Worm (Caenorhabditis elegans) whole organism, young adult: ENCODE data around the gene Y69A2AR.22.

Source experiments
- B0035.1 ChIP-seq: sonication (generic microtip); optimal IDR thresholded peaks from 2 replicates; lab custom pipeline; 2016; ENCODE audit warnings: missing genetic modification characterization, mild to moderate bottlenecking, missing compliant biosample characterization, missing genotype, missing genetic modification reagents
- B0336.3 ChIP-seq: fragments of 200-800 bp; sonication (Bioruptor generic); IDR thresholded peaks from 2 replicates; pipeline ENCODE4 v1.3.6; 2022; ENCODE audit warnings: missing genetic modification characterization, missing compliant biosample characterization
- C06A6.2 ChIP-seq: fragments of 200-800 bp; sonication (Bioruptor generic); conservative IDR thresholded peaks from 2 replicates; pipeline ENCODE4 v1.3.6; 2022; ENCODE audit warnings: missing genetic modification characterization, missing compliant biosample characterization
- C17E4.6 ChIP-seq: fragments of 200-800 bp; sonication (Bioruptor generic); IDR thresholded peaks from 2 replicates; pipeline ENCODE4 v1.3.6; 2022; ENCODE audit warnings: missing genetic modification reagents, missing genetic modification characterization, missing compliant biosample characterization
- F10E7.11 ChIP-seq: sonication (generic microtip); optimal IDR thresholded peaks from 2 replicates; lab custom pipeline; 2017; ENCODE audit warnings: mild to moderate bottlenecking, missing genetic modification characterization, moderate library complexity, missing compliant biosample characterization
- F22D6.2 ChIP-seq: sonication (generic microtip); optimal IDR thresholded peaks from 2 replicates; lab custom pipeline; 2016; ENCODE audit warnings: mild to moderate bottlenecking, missing genetic modification characterization, missing compliant biosample characterization
- F52B5.7 ChIP-seq: sonication (generic microtip); optimal IDR thresholded peaks from 2 replicates; lab custom pipeline; 2016; ENCODE audit warnings: mild to moderate bottlenecking, missing genetic modification characterization, missing compliant biosample characterization
- F55B11.4 ChIP-seq: sonication (generic microtip); optimal IDR thresholded peaks from 2 replicates; lab custom pipeline; 2016; ENCODE audit warnings: missing compliant biosample characterization, missing genetic modification characterization, borderline replicate concordance; ENCODE audit not compliant: insufficient read depth
- F57C9.4 ChIP-seq: sonication (generic microtip); optimal IDR thresholded peaks from 2 replicates; lab custom pipeline; 2017; ENCODE audit warnings: mild to moderate bottlenecking, missing genetic modification characterization, missing compliant biosample characterization
- K12H6.12 ChIP-seq: fragments of 200-800 bp; sonication (Bioruptor generic); optimal IDR thresholded peaks from 2 replicates; lab custom pipeline; 2018; ENCODE audit warnings: mild to moderate bottlenecking, missing genetic modification characterization, missing compliant biosample characterization
- T07F8.4 ChIP-seq: sonication (generic microtip); optimal IDR thresholded peaks from 2 replicates; lab custom pipeline; 2016; ENCODE audit warnings: mild to moderate bottlenecking, missing genetic modification characterization, moderate library complexity, missing compliant biosample characterization
- Y53F4B.3 ChIP-seq: fragments of 200-800 bp; sonication (Bioruptor generic); IDR thresholded peaks from 2 replicates; pipeline ENCODE4 v1.3.6; 2022; ENCODE audit warnings: missing genetic modification reagents, missing genetic modification characterization, missing compliant biosample characterization
- Y53G8AR.9 ChIP-seq: fragments of 200-800 bp; sonication (Bioruptor generic); conservative IDR thresholded peaks from 2 replicates; pipeline ENCODE4 v1.3.6; 2022; ENCODE audit warnings: missing genetic modification reagents, missing genetic modification characterization, missing compliant biosample characterization
- ZK185.1 ChIP-seq: sonication (generic microtip); optimal IDR thresholded peaks from 2 replicates; lab custom pipeline; 2016; ENCODE audit warnings: mild to moderate bottlenecking, missing genetic modification characterization, missing compliant biosample characterization; ENCODE audit not compliant: poor library complexity, severe bottlenecking
- aptf-2 ChIP-seq: fragments of 200-800 bp; sonication (Bioruptor generic); conservative IDR thresholded peaks from 2 replicates; pipeline ENCODE4 v1.3.6; 2022; ENCODE audit warnings: missing genetic modification reagents, missing genetic modification characterization, missing compliant biosample characterization
- bed-2 ChIP-seq: fragments of 200-800 bp; sonication (Bioruptor generic); IDR thresholded peaks from 2 replicates; pipeline ENCODE4 v1.3.6; 2022; ENCODE audit warnings: missing genetic modification reagents, missing genetic modification characterization, missing compliant biosample characterization
- ceh-40 ChIP-seq: fragments of 200-800 bp; sonication (Bioruptor generic); IDR thresholded peaks from 2 replicates; pipeline ENCODE4 v1.3.6; 2022; ENCODE audit warnings: missing genetic modification characterization, missing compliant biosample characterization
- ceh-58 ChIP-seq: fragments of 200-800 bp; sonication (Bioruptor generic); IDR thresholded peaks from 2 replicates; pipeline ENCODE4 v1.3.6; 2022; ENCODE audit warnings: missing genetic modification characterization, missing compliant biosample characterization
- die-1 ChIP-seq: sonication (generic microtip); optimal IDR thresholded peaks from 2 replicates; lab custom pipeline; 2016; ENCODE audit warnings: missing genotype, mild to moderate bottlenecking, missing genetic modification characterization, missing compliant biosample characterization
- dox-1 ChIP-seq: fragments of 200-800 bp; sonication (Bioruptor generic); IDR thresholded peaks from 2 replicates; pipeline ENCODE4 v1.3.6; 2022; ENCODE audit warnings: missing genetic modification reagents, missing genetic modification characterization, missing compliant biosample characterization
- efl-1 ChIP-seq: fragments of 150-350 bp; optimal IDR thresholded peaks from 2 replicates; lab custom pipeline; 2014; ENCODE audit warnings: missing biosample characterization, missing genetic modification reagents, missing genetic modification characterization
- ets-4 ChIP-seq: fragments of 200-800 bp; sonication (Bioruptor generic); optimal IDR thresholded peaks from 2 replicates; lab custom pipeline; 2018; ENCODE audit warnings: mild to moderate bottlenecking, missing genetic modification characterization, missing compliant biosample characterization
- gei-17 ChIP-seq: fragments of 200-800 bp; sonication (Bioruptor generic); optimal IDR thresholded peaks from 2 replicates; lab custom pipeline; 2018; ENCODE audit warnings: mild to moderate bottlenecking, missing genetic modification characterization, missing compliant biosample characterization
- hlh-26 ChIP-seq: fragments of 200-800 bp; sonication (Bioruptor generic); conservative IDR thresholded peaks from 2 replicates; pipeline ENCODE4 v1.3.6; 2022; ENCODE audit warnings: missing genetic modification reagents, missing genetic modification characterization, missing compliant biosample characterization
- hrde-1 ChIP-seq: sonication (generic microtip); optimal IDR thresholded peaks from 2 replicates; lab custom pipeline; 2016; ENCODE audit warnings: missing genetic modification characterization, mild to moderate bottlenecking, missing compliant biosample characterization, moderate library complexity, missing genotype, missing genetic modification reagents, borderline replicate concordance
- lin-26 ChIP-seq: fragments of 200-800 bp; sonication (Bioruptor generic); IDR thresholded peaks from 2 replicates; pipeline ENCODE4 v1.3.6; 2022; ENCODE audit warnings: missing genetic modification reagents, missing genetic modification characterization, missing compliant biosample characterization
- lsy-27 ChIP-seq: sonication (generic microtip); optimal IDR thresholded peaks from 2 replicates; lab custom pipeline; 2017; ENCODE audit warnings: missing genetic modification characterization, mild to moderate bottlenecking, missing compliant biosample characterization, antibody characterized with exemption, missing genotype, borderline replicate concordance; ENCODE audit not compliant: insufficient read depth
- madf-10 ChIP-seq: sonication (generic microtip); optimal IDR thresholded peaks from 2 replicates; lab custom pipeline; 2016; ENCODE audit warnings: mild to moderate bottlenecking, missing genetic modification characterization, missing compliant biosample characterization
- madf-8 ChIP-seq: fragments of 200-800 bp; sonication (Bioruptor generic); conservative IDR thresholded peaks from 2 replicates; pipeline ENCODE4 v1.3.6; 2022; ENCODE audit warnings: missing genetic modification reagents, missing genetic modification characterization, missing compliant biosample characterization
- mcd-1 ChIP-seq: fragments of 200-800 bp; sonication (Bioruptor generic); IDR thresholded peaks from 2 replicates; pipeline ENCODE4 v1.3.6; 2022; ENCODE audit warnings: missing genetic modification reagents, missing genetic modification characterization, missing compliant biosample characterization
- mes-4 ChIP-seq: sonication (generic microtip); optimal IDR thresholded peaks from 2 replicates; lab custom pipeline; 2016; ENCODE audit warnings: missing genotype, missing genetic modification characterization, missing compliant biosample characterization
- nfya-1 ChIP-seq: sonication (generic microtip); optimal IDR thresholded peaks from 2 replicates; lab custom pipeline; 2017; ENCODE audit warnings: antibody characterized with exemption, missing compliant biosample characterization, missing genetic modification characterization, borderline replicate concordance; ENCODE audit not compliant: insufficient read depth
- nhr-27 ChIP-seq: fragments of 200-800 bp; sonication (Bioruptor generic); optimal IDR thresholded peaks from 2 replicates; lab custom pipeline; 2018; ENCODE audit warnings: mild to moderate bottlenecking, missing genetic modification characterization, moderate library complexity, missing compliant biosample characterization
- nhr-90 ChIP-seq: sonication (generic microtip); optimal IDR thresholded peaks from 2 replicates; lab custom pipeline; 2016; ENCODE audit warnings: missing genotype, mild to moderate bottlenecking, missing genetic modification characterization, missing compliant biosample characterization
- pha-4 ChIP-seq: fragments of 150-350 bp; sonication (generic microtip); optimal IDR thresholded peaks from 2 replicates; lab custom pipeline; 2014; ENCODE audit warnings: missing biosample characterization, missing genetic modification reagents, missing genetic modification characterization
- rpc-1 ChIP-seq, 2 experiments: fragments of 150-350 bp in 1 of 2; sonication (generic microtip) in 1 of 2; optimal IDR thresholded peaks; 2 replicates each; lab custom pipeline; 2014 to 2018; ENCODE audit warnings: missing biosample characterization in 1 of 2, missing genetic modification characterization in 1 of 2, missing genetic modification reagents in 1 of 2, missing genotype in 1 of 2
- snpc-4 ChIP-seq, 5 experiments: fragments of 150-350 bp in 1 of 5; sonication (generic microtip) in 4 of 5; optimal IDR thresholded peaks; 2 replicates each; lab custom pipeline; 2014 to 2018; ENCODE audit warnings: missing genetic modification characterization in 5 of 5, missing biosample characterization in 3 of 5, antibody characterized with exemption in 2 of 5, mild to moderate bottlenecking in 2 of 5, missing compliant biosample characterization in 2 of 5, missing genotype in 2 of 5, moderate library complexity in 2 of 5, missing genetic modification reagents in 1 of 5
- sptf-2 ChIP-seq: fragments of 200-800 bp; sonication (Bioruptor generic); optimal IDR thresholded peaks from 2 replicates; lab custom pipeline; 2018; ENCODE audit warnings: mild to moderate bottlenecking, missing genetic modification characterization, missing compliant biosample characterization
- tbp1 ChIP-seq: fragments of 200-800 bp; sonication (Bioruptor generic); optimal IDR thresholded peaks from 2 replicates; lab custom pipeline; 2018; ENCODE audit warnings: mild to moderate bottlenecking, missing genetic modification characterization, missing compliant biosample characterization
- unc-130 ChIP-seq: sonication (generic microtip); optimal IDR thresholded peaks from 2 replicates; lab custom pipeline; 2016; ENCODE audit warnings: missing genetic modification reagents, missing genetic modification characterization, missing compliant biosample characterization
- xnd-1 ChIP-seq: sonication (generic microtip); optimal IDR thresholded peaks from 2 replicates; lab custom pipeline; 2016; ENCODE audit warnings: missing genotype, missing genetic modification reagents, missing genetic modification characterization, missing compliant biosample characterization
- zim-3 ChIP-seq: sonication (generic microtip); optimal IDR thresholded peaks from 2 replicates; lab custom pipeline; 2017; ENCODE audit warnings: mild to moderate bottlenecking, missing genetic modification characterization, moderate library complexity, missing compliant biosample characterization
- ztf-18 ChIP-seq: sonication (generic microtip); optimal IDR thresholded peaks from 2 replicates; lab custom pipeline; 2016; ENCODE audit warnings: missing genotype, mild to moderate bottlenecking, missing genetic modification characterization, missing compliant biosample characterization
- ztf-28 ChIP-seq: fragments of 200-800 bp; sonication (Bioruptor generic); IDR thresholded peaks from 2 replicates; pipeline ENCODE4 v1.3.6; 2022; ENCODE audit warnings: missing genetic modification reagents, missing genetic modification characterization, missing compliant biosample characterization
- ztf-6 ChIP-seq: fragments of 200-800 bp; sonication (Bioruptor generic); IDR thresholded peaks from 2 replicates; pipeline ENCODE4 v1.3.6; 2022; ENCODE audit warnings: missing genetic modification reagents, missing genetic modification characterization, missing compliant biosample characterization

Y69A2AR.22 gene

ce11 chrIV:2496084-2496483 is 11.6 kb downstream of the Y69A2AR.22 start:
- no peak for TF ChIP-seq ZK185.1 (tag; lab: Kevin White, UChicago)
- TF ChIP-seq die-1 (tag; lab: Kevin White, UChicago): no peak
- no peak for TF ChIP-seq nfya-1 (tag; lab: Kevin White, UChicago)
- no peak for TF ChIP-seq ceh-40
- TF ChIP-seq B0336.3 (GFP tag; lab: Robert Waterston, UW): no peak
- TF ChIP-seq madf-8: no peak
- no peak for TF ChIP-seq lsy-27 (tag; lab: Kevin White, UChicago)
- TF ChIP-seq tbp1 (GFP tag; lab: Kevin White, UChicago): no peak
- no peak for TF ChIP-seq dox-1 (GFP tag; lab: Robert Waterston, UW)
- TF ChIP-seq hlh-26 (GFP tag; lab: Robert Waterston, UW): no peak
- no peak for TF ChIP-seq ztf-18 (tag; lab: Kevin White, UChicago)
- no peak for TF ChIP-seq mcd-1

- no peak for TF ChIP-seq Y53F4B.3 (GFP tag; lab: Robert Waterston, UW)
- TF ChIP-seq T07F8.4 (tag; lab: Kevin White, UChicago): no peak
- no peak for TF ChIP-seq ceh-58 (GFP tag; lab: Robert Waterston, UW)
- no peak for TF ChIP-seq lsy-27 (tag; lab: Kevin White, UChicago)
- TF ChIP-seq sptf-2 (GFP tag; lab: Kevin White, UChicago): no peak
- TF ChIP-seq xnd-1: peak; percentile 38
- no peak for TF ChIP-seq hrde-1 (tag; lab: Kevin White, UChicago)
- TF ChIP-seq F52B5.7: no peak
- TF ChIP-seq ztf-28 (GFP tag; lab: Robert Waterston, UW): no peak
- no peak for TF ChIP-seq nhr-90 (tag; lab: Kevin White, UChicago)
- no peak for TF ChIP-seq bed-2 (GFP tag; lab: Robert Waterston, UW)
- TF ChIP-seq C06A6.2 (GFP tag; lab: Robert Waterston, UW): no peak
- TF ChIP-seq B0035.1 (tag; lab: Kevin White, UChicago): no peak
- TF ChIP-seq efl-1: peak; percentile 19
- TF ChIP-seq hlh-26 (GFP tag; lab: Robert Waterston, UW): no peak
- no peak for TF ChIP-seq mes-4 (tag; lab: Kevin White, UChicago)
- TF ChIP-seq pha-4: no peak
- no peak for TF ChIP-seq snpc-4 (GFP tag; optimal IDR thresholded peaks at IDR 0.05; lab: Kevin White, UChicago)
- peak in 2 of 4 experiments; percentile 25 to 70 for TF ChIP-seq snpc-4 (tag; optimal IDR thresholded peaks at IDR 0.05; lab: Kevin White, UChicago)
- TF ChIP-seq aptf-2 (GFP tag; lab: Robert Waterston, UW): no peak
- TF ChIP-seq F57C9.4: no peak
- TF ChIP-seq nhr-27: no peak
- no peak for TF ChIP-seq K12H6.12 (tag; lab: Kevin White, UChicago)
- no peak for TF ChIP-seq gei-17
- TF ChIP-seq madf-10 (tag; lab: Kevin White, UChicago): no peak
- TF ChIP-seq ets-4: no peak
- no peak for TF ChIP-seq zim-3
- no peak for TF ChIP-seq ztf-6 (GFP tag; lab: Robert Waterston, UW)
- no peak for TF ChIP-seq Y53G8AR.9 (GFP tag; lab: Robert Waterston, UW)
- no peak for TF ChIP-seq F10E7.11 (tag; lab: Kevin White, UChicago)
- no peak for TF ChIP-seq rpc-1 (optimal IDR thresholded peaks at IDR 0.05; lab: Kevin White, UChicago)
- TF ChIP-seq rpc-1 (tag; optimal IDR thresholded peaks at IDR 0.05; lab: Kevin White, UChicago): no peak
- no peak for TF ChIP-seq F55B11.4
- no peak for TF ChIP-seq lin-26
- no peak for TF ChIP-seq unc-130 (GFP tag; lab: Kevin White, UChicago)
- TF ChIP-seq F22D6.2 (tag; lab: Kevin White, UChicago): no peak
- no peak for TF ChIP-seq C17E4.6 (GFP tag; lab: Robert Waterston, UW)
Observed at ce11 chrIV:2495118-2495785, 12.5 kb downstream of the Y69A2AR.22 start, which contains the start of the genes ccdc-12 and Y69A2AR.18. Gene ccdc-12 (minus strand): TSS chrIV:2495174. Gene Y69A2AR.18 (plus strand): TSS chrIV:2495735.
